Fruit fly (Drosophila melanogaster) whole organism, embryonic: ENCODE data around the gene Oatp33Eb.

Experiments used
- ATbp ChIP-seq: fragments of 200-800 bp; sonication (Bioruptor generic); optimal IDR thresholded peaks from 2 replicates; lab custom pipeline; 2017; ENCODE audit warnings: missing biosample characterization, mild to moderate bottlenecking, missing genetic modification characterization, missing genetic modification reagents
- Aef1 ChIP-seq: fragments of 200-800 bp; sonication (Bioruptor generic); IDR thresholded peaks from 3 replicates; pipeline ENCODE4 v1.3.6; 2022; ENCODE audit warnings: missing biosample characterization, missing genetic modification characterization
- Antp ChIP-seq: fragments of 200-800 bp; sonication (Bioruptor generic); optimal IDR thresholded peaks from 3 replicates; lab custom pipeline; 2016; ENCODE audit warnings: missing biosample characterization, missing genetic modification characterization
- Awh ChIP-seq: fragments of 200-800 bp; sonication (Bioruptor generic); IDR thresholded peaks from 2 replicates; pipeline ENCODE4, ENCODE4 v1.3.6; 2022; ENCODE audit warnings: missing biosample characterization, missing genetic modification characterization
- CG11696 ChIP-seq: fragments of 200-800 bp; sonication (Bioruptor generic); IDR thresholded peaks from 2 replicates; pipeline ENCODE4 v1.3.6; 2022; ENCODE audit warnings: missing biosample characterization, missing genetic modification characterization
- CG1233 ChIP-seq: fragments of 200-800 bp; sonication (Bioruptor generic); optimal IDR thresholded peaks from 4 replicates; lab custom pipeline; 2018; ENCODE audit warnings: missing biosample characterization, mild to moderate bottlenecking, missing genetic modification characterization
- CG15479 ChIP-seq: fragments of 200-800 bp; sonication (Bioruptor generic); optimal IDR thresholded peaks from 3 replicates; lab custom pipeline; 2019; ENCODE audit warnings: missing biosample characterization, mild to moderate bottlenecking, missing genetic modification characterization, moderate library complexity
- CG15696 ChIP-seq: fragments of 200-800 bp; sonication (Bioruptor generic); optimal IDR thresholded peaks from 2 replicates; lab custom pipeline; 2019; ENCODE audit warnings: missing biosample characterization, mild to moderate bottlenecking, missing genetic modification characterization, moderate library complexity
- CG1602 ChIP-seq: fragments of 200-800 bp; sonication (Bioruptor generic); optimal IDR thresholded peaks from 3 replicates; lab custom pipeline; 2016; ENCODE audit warnings: missing biosample characterization, missing genetic modification characterization
- CG1832 ChIP-seq: fragments of 200-800 bp; sonication (Bioruptor generic); optimal IDR thresholded peaks from 2 replicates; lab custom pipeline; 2017; ENCODE audit warnings: missing biosample characterization, mild to moderate bottlenecking, missing genetic modification characterization, inconsistent platforms
- CG2116 ChIP-seq: fragments of 200-800 bp; sonication (Bioruptor generic); optimal IDR thresholded peaks from 3 replicates; lab custom pipeline; 2018; ENCODE audit warnings: missing biosample characterization, mild to moderate bottlenecking, missing genetic modification characterization
- CG2678 ChIP-seq: fragments of 200-800 bp; sonication (Bioruptor generic); optimal IDR thresholded peaks from 3 replicates; lab custom pipeline; 2019; ENCODE audit warnings: missing biosample characterization, mild to moderate bottlenecking, missing genetic modification characterization, moderate library complexity
- CG2712 ChIP-seq: fragments of 200-800 bp; optimal IDR thresholded peaks from 3 replicates; lab custom pipeline; 2019; ENCODE audit warnings: missing biosample characterization, mild to moderate bottlenecking, missing genetic modification characterization, moderate library complexity
- CG31388 ChIP-seq: fragments of 200-800 bp; sonication (Bioruptor generic); optimal IDR thresholded peaks from 2 replicates; lab custom pipeline; 2016; ENCODE audit warnings: missing biosample characterization, missing genetic modification characterization
- CG32767 ChIP-seq: fragments of 200-800 bp; sonication (Bioruptor generic); IDR thresholded peaks from 2 replicates; pipeline ENCODE4 v1.3.6; 2022; ENCODE audit warnings: missing biosample characterization, missing genetic modification characterization
- CG34376 ChIP-seq: fragments of 200-800 bp; sonication (Bioruptor generic); optimal IDR thresholded peaks from 2 replicates; lab custom pipeline; 2018; ENCODE audit warnings: missing biosample characterization, mild to moderate bottlenecking, missing genetic modification characterization
- CG3847 ChIP-seq: fragments of 200-800 bp; sonication (Bioruptor generic); IDR thresholded peaks from 2 replicates; pipeline ENCODE4 v1.3.6; 2022; ENCODE audit warnings: missing biosample characterization, missing genetic modification characterization
- CG4617 ChIP-seq: fragments of 200-800 bp; sonication (Bioruptor generic); optimal IDR thresholded peaks from 3 replicates; lab custom pipeline; 2016; ENCODE audit warnings: missing biosample characterization, missing genetic modification characterization, borderline replicate concordance
- CG9932 ChIP-seq: fragments of 200-800 bp; sonication (Bioruptor generic); IDR thresholded peaks from 2 replicates; pipeline ENCODE4 v1.3.6; 2022; ENCODE audit warnings: missing biosample characterization, missing genetic modification characterization
- Dip3 ChIP-seq: fragments of 200-800 bp; sonication (Bioruptor generic); optimal IDR thresholded peaks from 3 replicates; lab custom pipeline; 2016; ENCODE audit warnings: missing biosample characterization, missing genetic modification characterization
- E2f2 ChIP-seq: fragments of 200-800 bp; sonication (Bioruptor generic); IDR thresholded peaks from 2 replicates; pipeline ENCODE4 v1.3.6; 2022; ENCODE audit warnings: missing biosample characterization, missing genetic modification characterization
- H15 ChIP-seq: fragments of 200-800 bp; sonication (Bioruptor generic); IDR thresholded peaks from 3 replicates; pipeline ENCODE4 v1.3.6; 2022; ENCODE audit warnings: missing biosample characterization, missing genetic modification characterization
- HmgZ ChIP-seq: fragments of 200-800 bp; sonication (Bioruptor generic); optimal IDR thresholded peaks from 2 replicates; lab custom pipeline; 2018; ENCODE audit warnings: missing biosample characterization, mild to moderate bottlenecking, missing genetic modification characterization
- Hmr ChIP-seq: fragments of 200-800 bp; sonication (Bioruptor generic); optimal IDR thresholded peaks from 3 replicates; lab custom pipeline; 2017; ENCODE audit warnings: mild to moderate bottlenecking, missing biosample characterization, missing genetic modification reagents, missing genetic modification characterization
- Lhr ChIP-seq: fragments of 200-800 bp; sonication (Bioruptor generic); optimal IDR thresholded peaks from 3 replicates; lab custom pipeline; 2017; ENCODE audit warnings: mild to moderate bottlenecking, missing biosample characterization, missing genetic modification reagents, missing genetic modification characterization
- NC2β ChIP-seq: fragments of 200-800 bp; sonication (Bioruptor generic); optimal IDR thresholded peaks from 2 replicates; lab custom pipeline; 2016; ENCODE audit warnings: missing biosample characterization, missing genetic modification characterization
- Poxn ChIP-seq: fragments of 200-800 bp; sonication (Bioruptor generic); IDR thresholded peaks from 2 replicates; pipeline ENCODE4 v1.3.6; 2022; ENCODE audit warnings: missing biosample characterization, missing genetic modification characterization
- Sox100B ChIP-seq: fragments of 200-800 bp; sonication (Bioruptor generic); optimal IDR thresholded peaks from 3 replicates; lab custom pipeline; 2018; ENCODE audit warnings: missing biosample characterization, mild to moderate bottlenecking, missing genetic modification characterization
- Sox102F ChIP-seq: fragments of 200-800 bp; sonication (Bioruptor generic); optimal IDR thresholded peaks from 2 replicates; lab custom pipeline; 2018; ENCODE audit warnings: missing biosample characterization, mild to moderate bottlenecking, missing genetic modification characterization, moderate library complexity
- TFAM ChIP-seq: fragments of 200-800 bp; sonication (Bioruptor generic); optimal IDR thresholded peaks from 2 replicates; lab custom pipeline; 2017; ENCODE audit warnings: missing biosample characterization, missing genetic modification characterization, inconsistent platforms
- Trl ChIP-seq, 3 experiments: fragments of >200 bp in 2 of 3; fragments of 200-800 bp in 1 of 3; sonication (Bioruptor generic) in 1 of 3; optimal IDR thresholded peaks; 2 replicates in 1 of 3; 3 replicates in 2 of 3; lab custom pipeline; 2016 to 2017; ENCODE audit warnings: missing biosample characterization in 1 of 3, missing genetic modification characterization in 1 of 3
- bab2 ChIP-seq: fragments of 200-800 bp; sonication (Bioruptor generic); optimal IDR thresholded peaks from 2 replicates; lab custom pipeline; 2016; ENCODE audit warnings: missing biosample characterization, missing genetic modification characterization
- cad ChIP-seq: fragments of >200 bp; optimal IDR thresholded peaks from 2 replicates; lab custom pipeline; 2017; ENCODE audit warnings: missing biosample characterization, missing genetic modification characterization
- croc ChIP-seq: fragments of 200-800 bp; sonication (Bioruptor generic); conservative IDR thresholded peaks from 3 replicates; pipeline ENCODE4 v1.3.6; 2022; ENCODE audit warnings: missing biosample characterization, missing genetic modification characterization
- dan ChIP-seq: fragments of 200-800 bp; sonication (Bioruptor generic); IDR thresholded peaks from 2 replicates; pipeline ENCODE4 v1.3.6; 2022; ENCODE audit warnings: missing biosample characterization, missing genetic modification characterization
- gce ChIP-seq: fragments of 200-800 bp; sonication (Bioruptor generic); IDR thresholded peaks from 3 replicates; pipeline ENCODE4 v1.3.6; 2022; ENCODE audit warnings: missing biosample characterization, missing genetic modification characterization
- gcm2 ChIP-seq: fragments of 200-800 bp; sonication (Bioruptor generic); optimal IDR thresholded peaks from 2 replicates; lab custom pipeline; 2016; ENCODE audit warnings: missing biosample characterization, missing genetic modification characterization
- grn ChIP-seq: fragments of 200-800 bp; sonication (Bioruptor generic); optimal IDR thresholded peaks from 3 replicates; lab custom pipeline; 2017; ENCODE audit warnings: missing biosample characterization, missing genetic modification characterization
- ind ChIP-seq: fragments of 200-800 bp; sonication (Bioruptor generic); optimal IDR thresholded peaks from 3 replicates; lab custom pipeline; 2016; ENCODE audit warnings: missing biosample characterization, missing genetic modification characterization
- kni ChIP-seq: fragments of 200-800 bp; sonication (Bioruptor generic); optimal IDR thresholded peaks from 3 replicates; lab custom pipeline; 2017; ENCODE audit warnings: mild to moderate bottlenecking, missing biosample characterization, missing genetic modification reagents, missing genetic modification characterization
- lilli ChIP-seq: fragments of 200-800 bp; sonication (Bioruptor generic); optimal IDR thresholded peaks from 3 replicates; lab custom pipeline; 2016; ENCODE audit warnings: missing biosample characterization, missing genetic modification characterization
- lmd ChIP-seq: fragments of 200-800 bp; sonication (Bioruptor generic); IDR thresholded peaks from 2 replicates; pipeline ENCODE4 v1.3.6; 2022; ENCODE audit warnings: missing biosample characterization, missing genetic modification characterization
- lola ChIP-seq, 3 experiments: fragments of >200 bp in 2 of 3; fragments of 200-800 bp in 1 of 3; sonication (Bioruptor generic) in 1 of 3; optimal IDR thresholded peaks; 2 replicates each; lab custom pipeline; 2017 to 2019; ENCODE audit warnings: missing biosample characterization in 3 of 3, missing genetic modification characterization in 3 of 3, mild to moderate bottlenecking in 1 of 3, moderate library complexity in 1 of 3
- mirr ChIP-seq: fragments of 200-800 bp; sonication (Bioruptor generic); optimal IDR thresholded peaks from 3 replicates; lab custom pipeline; 2018; ENCODE audit warnings: missing biosample characterization, mild to moderate bottlenecking, missing genetic modification characterization
- ranshi ChIP-seq: fragments of 200-800 bp; sonication (Bioruptor generic); IDR thresholded peaks from 2 replicates; pipeline ENCODE4 v1.3.6; 2022; ENCODE audit warnings: missing biosample characterization, missing genetic modification characterization
- sc ChIP-seq, 3 experiments: fragments of >200 bp in 2 of 3; fragments of 200-800 bp in 1 of 3; sonication (Bioruptor generic) in 1 of 3; optimal IDR thresholded peaks; 2 replicates in 2 of 3; 3 replicates in 1 of 3; lab custom pipeline; 2017; ENCODE audit warnings: mild to moderate bottlenecking in 1 of 3, missing biosample characterization in 1 of 3, missing genetic modification characterization in 1 of 3, missing genetic modification reagents in 1 of 3
- sd ChIP-seq: fragments of 200-800 bp; sonication (Bioruptor generic); optimal IDR thresholded peaks from 3 replicates; lab custom pipeline; 2018; ENCODE audit warnings: missing biosample characterization, mild to moderate bottlenecking, missing genetic modification characterization, moderate library complexity
- sens-2 ChIP-seq: fragments of 200-800 bp; sonication (Bioruptor generic); IDR thresholded peaks from 2 replicates; pipeline ENCODE4 v1.3.6; 2022; ENCODE audit warnings: missing biosample characterization, missing genetic modification characterization
- sima ChIP-seq: fragments of 200-800 bp; sonication (Bioruptor generic); optimal IDR thresholded peaks from 2 replicates; lab custom pipeline; 2016; ENCODE audit warnings: missing biosample characterization, missing genetic modification characterization
- stwl ChIP-seq: fragments of 200-800 bp; sonication (Bioruptor generic); optimal IDR thresholded peaks from 3 replicates; lab custom pipeline; 2018; ENCODE audit warnings: missing biosample characterization, mild to moderate bottlenecking, missing genetic modification characterization, moderate library complexity
- zen ChIP-seq: fragments of 200-800 bp; sonication (Bioruptor generic); optimal IDR thresholded peaks from 3 replicates; lab custom pipeline; 2018; ENCODE audit warnings: missing biosample characterization, mild to moderate bottlenecking, missing genetic modification characterization, moderate library complexity

The Oatp33Eb gene

DNA sequence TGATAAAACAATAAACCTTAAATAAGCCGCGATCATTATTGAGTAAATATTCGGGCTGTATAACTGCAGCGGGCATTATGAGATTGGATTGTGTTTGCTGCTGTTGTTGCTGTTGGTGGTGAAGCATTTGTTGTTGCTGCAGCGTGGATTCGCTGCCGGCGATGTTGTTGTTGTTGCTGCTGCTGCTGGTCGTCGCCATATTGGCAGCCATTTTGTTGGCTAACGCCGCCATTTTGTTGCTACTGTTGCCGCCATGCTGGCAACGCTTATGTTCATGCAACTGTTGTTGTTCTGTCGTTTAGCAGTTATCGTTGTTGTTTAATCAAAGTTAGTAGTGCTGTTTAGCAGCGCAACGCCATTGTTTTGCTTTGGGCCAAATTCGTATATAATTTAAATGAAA lies 50.3 kb downstream of the Oatp33Eb start (continued):
- TF ChIP-seq gcm2 (GFP tag; lab: Kevin White, UChicago) (no peak), Aef1 (GFP tag; lab: Robert Waterston, UW) (peak; percentile 31; the same call in 1 of the 3 replicates), gce (GFP tag; lab: Robert Waterston, UW) (peak; percentile 40; the same call in 1 of the 3 replicates), CG1832 (no peak), ATbp (GFP tag; lab: Kevin White, UChicago) (peak; percentile 14), CG1233 (peak; percentile 11), bab2 (no peak), Lhr (GFP tag; lab: Kevin White, UChicago) (no peak), lola (GFP tag; optimal IDR thresholded peaks at IDR 0.05; lab: Kevin White, UChicago) (no peak), zen (peak; percentile 38), cad (GFP tag; lab: Kevin White, UChicago) (no peak), Sox102F (peak; percentile 2), stwl (tag; lab: Kevin White, UChicago) (no peak), Poxn (no peak), TFAM (GFP tag; lab: Kevin White, UChicago) (no peak), Hmr (no peak), sd (no peak), CG34376 (no peak), E2f2 (GFP tag; lab: Robert Waterston, UW) (no peak), ind (no peak), ranshi (GFP tag; lab: Robert Waterston, UW) (0 out of 2 replicates have a peak, but pooled peaks have one; percentile 5), CG3847 (GFP tag; lab: Robert Waterston, UW) (no peak), CG2712 (tag; lab: Kevin White, UChicago) (peak; percentile 29), CG2116 (GFP tag; lab: Kevin White, UChicago) (no peak), CG9932 (no peak), CG15479 (GFP tag; lab: Kevin White, UChicago) (no peak), Trl (optimal IDR thresholded peaks at IDR 0.05; lab: Kevin White, UChicago) (no peak), Trl (GFP tag; optimal IDR thresholded peaks at IDR 0.05; lab: Kevin White, UChicago) (no peak), dan (no peak), CG31388 (GFP tag; lab: Kevin White, UChicago) (no peak), sima (no peak), Antp (GFP tag; lab: Kevin White, UChicago) (no peak), grn (no peak), lilli (GFP tag; lab: Kevin White, UChicago) (no peak), CG32767 (GFP tag; lab: Robert Waterston, UW) (peak; percentile 47), lmd (GFP tag; lab: Robert Waterston, UW) (no peak), H15 (no peak), Dip3 (GFP tag; lab: Kevin White, UChicago) (no peak), croc (no peak), CG1602 (GFP tag; lab: Kevin White, UChicago) (no peak), sens-2 (GFP tag; lab: Robert Waterston, UW) (no peak), kni (GFP tag; lab: Kevin White, UChicago) (no peak), Awh (GFP tag; lab: Robert Waterston, UW) (no peak), HmgZ (no peak), CG11696 (GFP tag; lab: Robert Waterston, UW) (no peak), mirr (GFP tag; lab: Kevin White, UChicago) (no peak), CG4617 (GFP tag; lab: Kevin White, UChicago) (no peak), CG2678 (peak; percentile 3), Sox100B (GFP tag; lab: Kevin White, UChicago) (peak; percentile 17), NC2β (GFP tag; lab: Kevin White, UChicago) (no peak), sc (optimal IDR thresholded peaks at IDR 0.05; lab: Kevin White, UChicago) (no peak), sc (GFP tag; optimal IDR thresholded peaks at IDR 0.05; lab: Kevin White, UChicago) (peak; percentile 7), CG15696 (tag; lab: Kevin White, UChicago) (no peak)
